Worm (Caenorhabditis elegans) whole organism, midembryonic: ENCODE results near the gene C15C8.5.

Experiments used
- flt-1 ChIP-seq: fragments of 200-800 bp; sonication (Bioruptor generic); IDR thresholded peaks from 2 replicates; pipeline ENCODE4 v1.3.6; 2022; ENCODE audit warnings: missing genetic modification characterization, missing compliant biosample characterization
- klf-2 ChIP-seq: fragments of 200-800 bp; sonication (Bioruptor generic); conservative IDR thresholded peaks from 2 replicates; pipeline ENCODE4 v1.3.6; 2022; ENCODE audit warnings: missing genetic modification reagents, missing genetic modification characterization, missing compliant biosample characterization
- tab-1 ChIP-seq: fragments of 200-800 bp; sonication (Bioruptor generic); IDR thresholded peaks from 2 replicates; pipeline ENCODE4 v1.3.6; 2022; ENCODE audit warnings: missing genetic modification characterization, missing compliant biosample characterization

ce11 chrV:12792752-12793151, 44.9 kb downstream of the C15C8.5 start, which contains the start of gene ugt-5:
- TF ChIP-seq flt-1 (no peak), tab-1 (no peak), klf-2 (no peak)
